Worm (Caenorhabditis elegans) whole organism, L2 larva: ENCODE results near the gene mrpl-1.

ENCODE experiments used
- C34F6.9 ChIP-seq: fragments of 150-350 bp; optimal IDR thresholded peaks from 2 replicates; lab custom pipeline; 2014; ENCODE audit warnings: missing biosample characterization, missing genetic modification characterization
- R02D3.7 ChIP-seq: fragments of 150-350 bp; optimal IDR thresholded peaks from 2 replicates; lab custom pipeline; 2014; ENCODE audit warnings: missing biosample characterization, missing genetic modification characterization
- alr-1 ChIP-seq: fragments of 150-350 bp; optimal IDR thresholded peaks from 2 replicates; lab custom pipeline; 2014; ENCODE audit warnings: missing biosample characterization, missing genetic modification characterization
- aly-2 ChIP-seq: fragments of 150-350 bp; optimal IDR thresholded peaks from 2 replicates; lab custom pipeline; 2014; ENCODE audit warnings: missing biosample characterization, missing genetic modification characterization
- ama-1 ChIP-seq: fragments of 150-350 bp; optimal IDR thresholded peaks from 2 replicates; lab custom pipeline; 2018; ENCODE audit warnings: inconsistent platforms
- crh-2 ChIP-seq: sonication (generic microtip); optimal IDR thresholded peaks from 2 replicates; lab custom pipeline; 2017; ENCODE audit warnings: missing biosample characterization, missing genetic modification characterization
- elt-1 ChIP-seq: fragments of 150-350 bp; optimal IDR thresholded peaks from 2 replicates; lab custom pipeline; 2014; ENCODE audit warnings: missing biosample characterization, missing genetic modification characterization
- gmeb-1 ChIP-seq: fragments of 150-350 bp; optimal IDR thresholded peaks from 2 replicates; lab custom pipeline; 2014; ENCODE audit warnings: missing biosample characterization, missing genetic modification characterization
- lin-11 ChIP-seq: fragments of 150-350 bp; sonication (generic microtip); optimal IDR thresholded peaks from 2 replicates; lab custom pipeline; 2014; ENCODE audit warnings: missing biosample characterization, missing genetic modification characterization, inconsistent platforms, mixed read lengths
- lin-39 ChIP-seq: fragments of 150-350 bp; optimal IDR thresholded peaks from 2 replicates; lab custom pipeline; 2014; ENCODE audit warnings: missing biosample characterization, missing genetic modification reagents, missing genetic modification characterization
- lsy-2 ChIP-seq, 2 experiments: fragments of 150-350 bp in 1 of 2; sonication (generic microtip) in 1 of 2; optimal IDR thresholded peaks; 2 replicates each; lab custom pipeline; 2014 to 2017; ENCODE audit warnings: missing biosample characterization in 2 of 2, missing genetic modification characterization in 2 of 2
- mdl-1 ChIP-seq, 2 experiments: fragments of 150-350 bp in 1 of 2; sonication (generic microtip) in 1 of 2; optimal IDR thresholded peaks; 2 replicates each; lab custom pipeline; 2017; ENCODE audit warnings: missing biosample characterization in 2 of 2, missing genetic modification characterization in 2 of 2
- nhr-11 ChIP-seq: fragments of 150-350 bp; optimal IDR thresholded peaks from 2 replicates; lab custom pipeline; 2014; ENCODE audit warnings: missing biosample characterization, missing genetic modification characterization
- nhr-129 ChIP-seq: fragments of 150-350 bp; optimal IDR thresholded peaks from 2 replicates; lab custom pipeline; 2014; ENCODE audit warnings: missing biosample characterization, missing genetic modification characterization
- nhr-21 ChIP-seq: fragments of 150-350 bp; optimal IDR thresholded peaks from 2 replicates; lab custom pipeline; 2014; ENCODE audit warnings: missing biosample characterization, missing genetic modification characterization
- nhr-23 ChIP-seq: fragments of 150-350 bp; optimal IDR thresholded peaks from 2 replicates; lab custom pipeline; 2014; ENCODE audit warnings: missing biosample characterization, missing genetic modification reagents, missing genetic modification characterization
- nhr-25 ChIP-seq: fragments of 150-350 bp; sonication (generic microtip); optimal IDR thresholded peaks from 3 replicates; lab custom pipeline; 2014; ENCODE audit warnings: missing biosample characterization, missing genetic modification characterization
- nhr-6 ChIP-seq: fragments of 150-350 bp; optimal IDR thresholded peaks from 2 replicates; lab custom pipeline; 2014; ENCODE audit warnings: missing biosample characterization, missing genetic modification characterization
- sem-4 ChIP-seq: fragments of 150-350 bp; optimal IDR thresholded peaks from 2 replicates; lab custom pipeline; 2014; ENCODE audit warnings: missing biosample characterization, missing genetic modification reagents, missing genetic modification characterization
- sma-9 ChIP-seq, 2 experiments: fragments of 150-350 bp in 1 of 2; sonication (generic microtip) in 1 of 2; optimal IDR thresholded peaks; 2 replicates each; lab custom pipeline; 2014 to 2016; ENCODE audit warnings: missing genetic modification characterization in 2 of 2, mild to moderate bottlenecking in 1 of 2, missing biosample characterization in 1 of 2, missing compliant biosample characterization in 1 of 2, missing genetic modification reagents in 1 of 2, moderate library complexity in 1 of 2
- snpc-4 ChIP-seq: fragments of 150-350 bp; optimal IDR thresholded peaks from 2 replicates; lab custom pipeline; 2014; ENCODE audit warnings: missing biosample characterization, missing genetic modification characterization
- unc-39 ChIP-seq: fragments of 150-350 bp; optimal IDR thresholded peaks from 2 replicates; lab custom pipeline; 2014; ENCODE audit warnings: missing biosample characterization, missing genetic modification characterization
- unc-55 ChIP-seq: fragments of 150-350 bp; sonication (generic microtip); optimal IDR thresholded peaks from 3 replicates; lab custom pipeline; 2014; ENCODE audit warnings: missing biosample characterization, missing genetic modification reagents, missing genetic modification characterization
- unc-62 ChIP-seq: fragments of 150-350 bp; optimal IDR thresholded peaks from 2 replicates; lab custom pipeline; 2014; ENCODE audit warnings: missing biosample characterization, missing genetic modification reagents, missing genetic modification characterization
- zag-1 ChIP-seq: fragments of 150-350 bp; optimal IDR thresholded peaks from 2 replicates; lab custom pipeline; 2014; ENCODE audit warnings: missing biosample characterization, missing genetic modification characterization

The mrpl-1 gene

ce11 chrIV:7658589-7658988 is 50.9 kb downstream of the mrpl-1 start, which contains the start of gene C08G9.1:
Gene C08G9.1 (plus strand): TSS chrIV:7658763.
- TF ChIP-seq nhr-11 (tag; lab: Kevin White, UChicago): no peak
- TF ChIP-seq unc-39: no peak
- peak in 1 of 2 experiments; percentile 0 for TF ChIP-seq lsy-2 (tag; optimal IDR thresholded peaks at IDR 0.05; lab: Kevin White, UChicago)
- no peak for TF ChIP-seq gmeb-1 (tag; lab: Kevin White, UChicago)
- TF ChIP-seq unc-55 (GFP tag; lab: Kevin White, UChicago): peak; percentile 47
- TF ChIP-seq ama-1 (lab: Kevin White, UChicago): no peak
- no peak for TF ChIP-seq zag-1 (tag; lab: Kevin White, UChicago)
- no peak for TF ChIP-seq snpc-4 (tag; lab: Kevin White, UChicago)
- TF ChIP-seq lin-39: no peak
- no peak for TF ChIP-seq unc-62 (GFP tag; lab: Kevin White, UChicago)
- TF ChIP-seq aly-2 (tag; lab: Kevin White, UChicago): no peak
- TF ChIP-seq elt-1 (tag; lab: Kevin White, UChicago): no peak
- TF ChIP-seq nhr-21: no peak
- TF ChIP-seq mdl-1 (tag; optimal IDR thresholded peaks at IDR 0.05; lab: Kevin White, UChicago): no peak
- no peak for TF ChIP-seq nhr-25 (tag; lab: Kevin White, UChicago)
- TF ChIP-seq alr-1: no peak
- TF ChIP-seq crh-2: no peak
- TF ChIP-seq nhr-6 (tag; lab: Kevin White, UChicago): no peak
- TF ChIP-seq lin-11: no peak
- peak; percentile 12 for TF ChIP-seq C34F6.9
- peak; percentile 45 for TF ChIP-seq nhr-129 (tag; lab: Kevin White, UChicago)
- TF ChIP-seq sma-9 (GFP tag; optimal IDR thresholded peaks at IDR 0.05; lab: Kevin White, UChicago): no peak
- no peak for TF ChIP-seq sma-9 (tag; optimal IDR thresholded peaks at IDR 0.05; lab: Kevin White, UChicago)
- TF ChIP-seq R02D3.7 (tag; lab: Kevin White, UChicago): no peak
- TF ChIP-seq nhr-23 (tag; lab: Kevin White, UChicago): no peak
- TF ChIP-seq sem-4: no peak
